Worm (Caenorhabditis elegans) whole organism, late embryonic: ENCODE data around the gene klp-11.

ENCODE experiments used
- C08G9.2 ChIP-seq: sonication (generic microtip); optimal IDR thresholded peaks from 2 replicates; lab custom pipeline; 2016; ENCODE audit warnings: mild to moderate bottlenecking, missing genetic modification characterization, moderate library complexity, missing compliant biosample characterization
- Y22D7AL.16 ChIP-seq: sonication (generic microtip); optimal IDR thresholded peaks from 2 replicates; lab custom pipeline; 2016; ENCODE audit warnings: missing genetic modification characterization, missing compliant biosample characterization
- ceh-18 ChIP-seq: sonication (generic microtip); optimal IDR thresholded peaks from 2 replicates; lab custom pipeline; 2016; ENCODE audit warnings: missing genetic modification characterization, missing compliant biosample characterization
- fkh-10 ChIP-seq: fragments of 150-350 bp; optimal IDR thresholded peaks from 2 replicates; lab custom pipeline; 2014; ENCODE audit warnings: missing biosample characterization, missing genetic modification reagents, missing genetic modification characterization
- lim-6 ChIP-seq: sonication (generic microtip); optimal IDR thresholded peaks from 2 replicates; lab custom pipeline; 2016; ENCODE audit warnings: missing genetic modification characterization, missing compliant biosample characterization
- lin-11 ChIP-seq: fragments of 200-800 bp; sonication (Bioruptor generic); optimal IDR thresholded peaks from 2 replicates; lab custom pipeline; 2018; ENCODE audit warnings: mild to moderate bottlenecking, missing genetic modification characterization, missing compliant biosample characterization
- mec-3 ChIP-seq: sonication (generic microtip); optimal IDR thresholded peaks from 2 replicates; lab custom pipeline; 2016; ENCODE audit warnings: borderline replicate concordance, missing genetic modification characterization, missing compliant biosample characterization
- nhr-11 ChIP-seq: fragments of 150-350 bp; optimal IDR thresholded peaks from 2 replicates; lab custom pipeline; 2014; ENCODE audit warnings: missing biosample characterization, missing genetic modification characterization
- pax-1 ChIP-seq: fragments of 150-350 bp; optimal IDR thresholded peaks from 2 replicates; lab custom pipeline; 2014; ENCODE audit warnings: missing biosample characterization, missing genetic modification characterization
- pha-2 ChIP-seq: sonication (generic microtip); optimal IDR thresholded peaks from 2 replicates; lab custom pipeline; 2017; ENCODE audit warnings: mild to moderate bottlenecking, missing genetic modification characterization, missing compliant biosample characterization
- rnt-1 ChIP-seq: sonication (generic microtip); optimal IDR thresholded peaks from 2 replicates; lab custom pipeline; 2016; ENCODE audit warnings: missing genetic modification characterization, missing compliant biosample characterization
- sox-4 ChIP-seq: sonication (generic microtip); optimal IDR thresholded peaks from 2 replicates; lab custom pipeline; 2017; ENCODE audit warnings: mild to moderate bottlenecking, missing genetic modification characterization, inconsistent platforms, missing compliant biosample characterization
- tbx-2 ChIP-seq: sonication (generic microtip); optimal IDR thresholded peaks from 2 replicates; lab custom pipeline; 2016; ENCODE audit warnings: missing genetic modification characterization, missing compliant biosample characterization

ce11 chrIV:8740952-8741438 is 20.9 kb downstream of the klp-11 start, which contains the start of gene F21D5.6:
- no peak for TF ChIP-seq ceh-18 (tag; lab: Kevin White, UChicago)
- TF ChIP-seq lin-11 (tag; lab: Kevin White, UChicago): no peak
- no peak for TF ChIP-seq rnt-1
- TF ChIP-seq sox-4 (tag; lab: Kevin White, UChicago): no peak
- no peak for TF ChIP-seq pax-1 (tag; lab: Kevin White, UChicago)
- TF ChIP-seq nhr-11 (tag; lab: Kevin White, UChicago): no peak
- TF ChIP-seq mec-3 (tag; lab: Kevin White, UChicago): no peak
- no peak for TF ChIP-seq fkh-10 (GFP tag; lab: Kevin White, UChicago)
- no peak for TF ChIP-seq tbx-2 (tag; lab: Kevin White, UChicago)
- TF ChIP-seq lim-6 (tag; lab: Kevin White, UChicago): no peak
- no peak for TF ChIP-seq Y22D7AL.16 (tag; lab: Kevin White, UChicago)
- no peak for TF ChIP-seq C08G9.2 (tag; lab: Kevin White, UChicago)
- TF ChIP-seq pha-2 (tag; lab: Kevin White, UChicago): no peak
